Worm (Caenorhabditis elegans) whole organism, L3 larva: ENCODE data around the gene F43B10.1.

Experiments used
- R02D3.7 ChIP-seq: fragments of 150-350 bp; optimal IDR thresholded peaks from 2 replicates; lab custom pipeline; 2014; ENCODE audit warnings: missing biosample characterization, missing genetic modification characterization
- ZK546.5 ChIP-seq: sonication (generic microtip); optimal IDR thresholded peaks from 2 replicates; lab custom pipeline; 2017; ENCODE audit warnings: missing biosample characterization, missing genetic modification characterization
- aly-2 ChIP-seq: fragments of 150-350 bp; optimal IDR thresholded peaks from 2 replicates; lab custom pipeline; 2014; ENCODE audit warnings: missing biosample characterization, missing genetic modification characterization
- ceh-28 ChIP-seq: fragments of 150-350 bp; optimal IDR thresholded peaks from 2 replicates; lab custom pipeline; 2014; ENCODE audit warnings: missing biosample characterization, missing genetic modification reagents, missing genetic modification characterization
- egl-5 ChIP-seq: fragments of 150-350 bp; optimal IDR thresholded peaks from 2 replicates; lab custom pipeline; 2017; ENCODE audit warnings: missing biosample characterization, missing genetic modification reagents, missing genetic modification characterization, inconsistent platforms
- elt-2 ChIP-seq: sonication (generic microtip); optimal IDR thresholded peaks from 2 replicates; lab custom pipeline; 2016; ENCODE audit warnings: missing genetic modification reagents, mild to moderate bottlenecking, missing genetic modification characterization, missing compliant biosample characterization
- elt-3 ChIP-seq, 3 experiments: fragments of 150-350 bp in 1 of 3; sonication (generic microtip) in 2 of 3; optimal IDR thresholded peaks; 2 replicates in 2 of 3; 4 replicates in 1 of 3; lab custom pipeline; 2014 to 2017; ENCODE audit warnings: missing biosample characterization in 3 of 3, missing genetic modification characterization in 3 of 3
- fkh-10 ChIP-seq: sonication (generic microtip); optimal IDR thresholded peaks from 2 replicates; lab custom pipeline; 2017; ENCODE audit warnings: missing biosample characterization, missing genetic modification reagents, missing genetic modification characterization
- fkh-2 ChIP-seq: fragments of 150-350 bp; optimal IDR thresholded peaks from 2 replicates; lab custom pipeline; 2014; ENCODE audit warnings: missing biosample characterization, missing genetic modification reagents, missing genetic modification characterization
- fos-1 ChIP-seq: fragments of 150-350 bp; optimal IDR thresholded peaks from 2 replicates; lab custom pipeline; 2014; ENCODE audit warnings: missing biosample characterization, missing genetic modification characterization
- jun-1 ChIP-seq: fragments of 150-350 bp; optimal IDR thresholded peaks from 2 replicates; lab custom pipeline; 2014; ENCODE audit warnings: missing biosample characterization, missing genetic modification reagents, missing genetic modification characterization
- lin-39 ChIP-seq: fragments of 150-350 bp; optimal IDR thresholded peaks from 2 replicates; lab custom pipeline; 2018; ENCODE audit warnings: missing biosample characterization, missing genetic modification reagents, missing genetic modification characterization
- mdl-1 ChIP-seq: fragments of 150-350 bp; optimal IDR thresholded peaks from 2 replicates; lab custom pipeline; 2014; ENCODE audit warnings: missing biosample characterization, missing genetic modification characterization
- mml-1 ChIP-seq: fragments of 150-350 bp; sonication (generic microtip); optimal IDR thresholded peaks from 3 replicates; lab custom pipeline; 2014; ENCODE audit warnings: missing biosample characterization, missing genetic modification characterization
- nfya-1 ChIP-seq: sonication (generic microtip); optimal IDR thresholded peaks from 2 replicates; lab custom pipeline; 2017; ENCODE audit warnings: missing genetic modification characterization, mild to moderate bottlenecking, missing compliant biosample characterization, antibody characterized with exemption, moderate library complexity; ENCODE audit not compliant: insufficient read depth
- nhr-11 ChIP-seq: fragments of 150-350 bp; optimal IDR thresholded peaks from 2 replicates; lab custom pipeline; 2014; ENCODE audit warnings: missing biosample characterization, missing genetic modification characterization
- nhr-12 ChIP-seq: fragments of 150-350 bp; optimal IDR thresholded peaks from 2 replicates; lab custom pipeline; 2014; ENCODE audit warnings: missing biosample characterization, missing genetic modification characterization
- nhr-237 ChIP-seq: fragments of 150-350 bp; optimal IDR thresholded peaks from 2 replicates; lab custom pipeline; 2014; ENCODE audit warnings: missing biosample characterization, missing genetic modification characterization
- nhr-25 ChIP-seq: sonication (generic microtip); optimal IDR thresholded peaks from 2 replicates; lab custom pipeline; 2017; ENCODE audit warnings: missing biosample characterization, missing genetic modification characterization
- nhr-28 ChIP-seq: fragments of 150-350 bp; optimal IDR thresholded peaks from 2 replicates; lab custom pipeline; 2014; ENCODE audit warnings: missing biosample characterization, missing genetic modification characterization
- nhr-67 ChIP-seq: fragments of 150-350 bp; optimal IDR thresholded peaks from 2 replicates; lab custom pipeline; 2014; ENCODE audit warnings: missing biosample characterization, missing genetic modification characterization
- nhr-76 ChIP-seq: fragments of 150-350 bp; sonication (generic microtip); optimal IDR thresholded peaks from 5 replicates; lab custom pipeline; 2014; ENCODE audit warnings: missing biosample characterization, missing genetic modification characterization
- pqm-1 ChIP-seq: fragments of 150-350 bp; optimal IDR thresholded peaks from 2 replicates; lab custom pipeline; 2017; ENCODE audit warnings: missing biosample characterization, missing genetic modification characterization, inconsistent platforms
- sea-2 ChIP-seq: fragments of 150-350 bp; sonication (generic microtip); optimal IDR thresholded peaks from 4 replicates; lab custom pipeline; 2014; ENCODE audit warnings: missing biosample characterization, missing genetic modification reagents, missing genetic modification characterization
- skn-1 ChIP-seq: fragments of 150-350 bp; optimal IDR thresholded peaks from 2 replicates; lab custom pipeline; 2014; ENCODE audit warnings: missing biosample characterization, missing genetic modification characterization
- snpc-4 ChIP-seq: fragments of 150-350 bp; optimal IDR thresholded peaks from 2 replicates; lab custom pipeline; 2014; ENCODE audit warnings: missing biosample characterization, missing genetic modification characterization
- unc-62 ChIP-seq: fragments of 150-350 bp; sonication (generic microtip); optimal IDR thresholded peaks from 4 replicates; lab custom pipeline; 2014; ENCODE audit warnings: missing biosample characterization, missing genetic modification reagents, missing genetic modification characterization
- zag-1 ChIP-seq: fragments of 150-350 bp; optimal IDR thresholded peaks from 2 replicates; lab custom pipeline; 2014; ENCODE audit warnings: missing biosample characterization, missing genetic modification characterization
- ztf-11 ChIP-seq: fragments of 150-350 bp; optimal IDR thresholded peaks from 2 replicates; lab custom pipeline; 2014; ENCODE audit warnings: missing biosample characterization, missing genetic modification characterization
- ztf-4 ChIP-seq: fragments of 150-350 bp; optimal IDR thresholded peaks from 2 replicates; lab custom pipeline; 2014; ENCODE audit warnings: missing biosample characterization, missing genetic modification characterization

F43B10.1 gene

ce11 chrX:16634103-16634502 lies 28.5 kb downstream of the F43B10.1 start:
- no peak for TF ChIP-seq ztf-11 (tag; lab: Kevin White, UChicago)
- no peak for TF ChIP-seq nhr-12 (tag; lab: Kevin White, UChicago)
- TF ChIP-seq mdl-1 (tag; lab: Kevin White, UChicago), result no peak
- TF ChIP-seq nhr-25 (tag; lab: Kevin White, UChicago), result no peak

- TF ChIP-seq ztf-11 (tag; lab: Kevin White, UChicago) (no peak), elt-3 (tag; optimal IDR thresholded peaks at IDR 0.05; lab: Kevin White, UChicago) (no peak), nfya-1 (tag; lab: Kevin White, UChicago) (no peak), nhr-25 (tag; lab: Kevin White, UChicago) (no peak), aly-2 (tag; lab: Kevin White, UChicago) (no peak), fkh-10 (GFP tag; lab: Kevin White, UChicago) (no peak), egl-5 (tag; lab: Kevin White, UChicago) (no peak), nhr-12 (tag; lab: Kevin White, UChicago) (no peak), zag-1 (tag; lab: Kevin White, UChicago) (no peak), ztf-4 (tag; lab: Kevin White, UChicago) (no peak), elt-2 (tag; lab: Kevin White, UChicago) (no peak), sea-2 (GFP tag; lab: Kevin White, UChicago) (no peak), unc-62 (GFP tag; lab: Kevin White, UChicago) (no peak), R02D3.7 (tag; lab: Kevin White, UChicago) (no peak)
Measured at ce11 chrX:16633052-16633451, 29.6 kb downstream of the F43B10.1 start, which contains the start of gene C06G1.1. Gene C06G1.1, plus strand, starts transcription at chrX:16633352.

ce11 chrX:16631847-16632246 lies 30.8 kb downstream of the F43B10.1 start:
- TF ChIP-seq nhr-76 (tag; lab: Kevin White, UChicago) (no peak), nhr-11 (tag; lab: Kevin White, UChicago) (no peak), R02D3.7 (tag; lab: Kevin White, UChicago) (no peak), zag-1 (tag; lab: Kevin White, UChicago) (no peak), fos-1 (tag; lab: Kevin White, UChicago) (no peak), unc-62 (GFP tag; lab: Kevin White, UChicago) (no peak), fkh-2 (tag; lab: Kevin White, UChicago) (no peak), elt-2 (tag; lab: Kevin White, UChicago) (no peak), ceh-28 (tag; lab: Kevin White, UChicago) (no peak), nhr-25 (tag; lab: Kevin White, UChicago) (no peak), nhr-237 (no peak), ZK546.5 (tag; lab: Kevin White, UChicago) (no peak), skn-1 (no peak), jun-1 (tag; lab: Kevin White, UChicago) (no peak), sea-2 (GFP tag; lab: Kevin White, UChicago) (no peak)

- TF ChIP-seq mml-1 (tag; lab: Kevin White, UChicago) (no peak), nhr-25 (tag; lab: Kevin White, UChicago) (peak; percentile 32), ZK546.5 (tag; lab: Kevin White, UChicago) (no peak)
Measured at ce11 chrX:16629773-16630172, 32.9 kb downstream of the F43B10.1 start.

- peak; percentile 64 for TF ChIP-seq snpc-4
- no peak for TF ChIP-seq pqm-1 (tag; lab: Kevin White, UChicago)
- TF ChIP-seq mml-1 (tag; lab: Kevin White, UChicago), result no peak
- TF ChIP-seq fos-1 (tag; lab: Kevin White, UChicago), result no peak
- no peak for TF ChIP-seq nhr-28 (tag; lab: Kevin White, UChicago)
Measured at ce11 chrX:16629168-16629567, 33.5 kb downstream of the F43B10.1 start.

- no peak for TF ChIP-seq nhr-67
- peak; percentile 19 for TF ChIP-seq lin-39 (tag; lab: Kevin White, UChicago)
- peak; percentile 7 for TF ChIP-seq nhr-25 (tag; lab: Kevin White, UChicago)
- no peak for TF ChIP-seq nhr-28 (tag; lab: Kevin White, UChicago)
Measured at ce11 chrX:16626817-16627216, 35.8 kb downstream of the F43B10.1 start.
